Fruit fly (Drosophila melanogaster) whole organism, embryonic: ENCODE data around the gene CG14931.
A peak's percentile ranks its signal among the peaks of the same experiment; 100 is the strongest.

ENCODE experiments used
- Asciz ChIP-seq: fragments of 200-800 bp; sonication (Bioruptor generic); optimal IDR thresholded peaks from 2 replicates; lab custom pipeline; 2017; ENCODE audit warnings: missing biosample characterization, mild to moderate bottlenecking, missing genetic modification characterization, missing genetic modification reagents
- CG10209 ChIP-seq: fragments of 200-800 bp; sonication (Bioruptor generic); optimal IDR thresholded peaks from 3 replicates; lab custom pipeline; 2017; ENCODE audit warnings: missing biosample characterization, mild to moderate bottlenecking, missing genetic modification characterization, missing genetic modification reagents
- CG10431 ChIP-seq: fragments of 200-800 bp; sonication (Bioruptor generic); optimal IDR thresholded peaks from 3 replicates; lab custom pipeline; 2018; ENCODE audit warnings: missing biosample characterization, mild to moderate bottlenecking, missing genetic modification characterization
- CG11560 ChIP-seq: fragments of 200-800 bp; sonication (Bioruptor generic); IDR thresholded peaks from 3 replicates; pipeline ENCODE4 v1.3.6; 2022; ENCODE audit warnings: missing biosample characterization, missing genetic modification characterization
- CG1529 ChIP-seq: fragments of 200-800 bp; sonication (Bioruptor generic); optimal IDR thresholded peaks from 3 replicates; lab custom pipeline; 2018; ENCODE audit warnings: missing biosample characterization, missing genetic modification characterization
- CG17802 ChIP-seq: fragments of 200-800 bp; sonication (Bioruptor generic); optimal IDR thresholded peaks from 2 replicates; lab custom pipeline; 2018; ENCODE audit warnings: missing biosample characterization, mild to moderate bottlenecking, missing genetic modification characterization, moderate library complexity
- CG18011 ChIP-seq: fragments of 200-800 bp; sonication (Bioruptor generic); optimal IDR thresholded peaks from 2 replicates; lab custom pipeline; 2017; ENCODE audit warnings: missing biosample characterization, missing genetic modification characterization, mild to moderate bottlenecking, moderate library complexity, missing genotype
- CG18262 ChIP-seq: fragments of 200-800 bp; optimal IDR thresholded peaks from 3 replicates; lab custom pipeline; 2019; ENCODE audit warnings: missing biosample characterization, mild to moderate bottlenecking, missing genetic modification characterization, moderate library complexity
- CG18619 ChIP-seq: fragments of 200-800 bp; sonication (Bioruptor generic); optimal IDR thresholded peaks from 3 replicates; lab custom pipeline; 2017; ENCODE audit warnings: missing biosample characterization, mild to moderate bottlenecking, missing genetic modification characterization
- CG2712 ChIP-seq: fragments of 200-800 bp; optimal IDR thresholded peaks from 3 replicates; lab custom pipeline; 2019; ENCODE audit warnings: missing biosample characterization, mild to moderate bottlenecking, missing genetic modification characterization, moderate library complexity
- CG2889 ChIP-seq: fragments of 200-800 bp; sonication (Bioruptor generic); IDR thresholded peaks from 3 replicates; pipeline ENCODE4 v1.3.6; 2022; ENCODE audit warnings: missing biosample characterization, missing genetic modification characterization
- CG31365 ChIP-seq: fragments of 200-800 bp; sonication (Bioruptor generic); optimal IDR thresholded peaks from 2 replicates; lab custom pipeline; 2018; ENCODE audit warnings: missing biosample characterization, mild to moderate bottlenecking, missing genetic modification characterization
- CG32767 ChIP-seq: fragments of 200-800 bp; sonication (Bioruptor generic); IDR thresholded peaks from 2 replicates; pipeline ENCODE4 v1.3.6; 2022; ENCODE audit warnings: missing biosample characterization, missing genetic modification characterization
- CG3847 ChIP-seq: fragments of 200-800 bp; sonication (Bioruptor generic); IDR thresholded peaks from 2 replicates; pipeline ENCODE4 v1.3.6; 2022; ENCODE audit warnings: missing biosample characterization, missing genetic modification characterization
- CG4360 ChIP-seq: fragments of 200-800 bp; sonication (Bioruptor generic); IDR thresholded peaks from 2 replicates; pipeline ENCODE4 v1.3.6; 2022; ENCODE audit warnings: missing biosample characterization, missing genetic modification characterization
- CG4617 ChIP-seq: fragments of 200-800 bp; sonication (Bioruptor generic); optimal IDR thresholded peaks from 3 replicates; lab custom pipeline; 2016; ENCODE audit warnings: missing biosample characterization, missing genetic modification characterization, borderline replicate concordance
- CG5953 ChIP-seq: fragments of 200-800 bp; sonication (Bioruptor generic); IDR thresholded peaks from 2 replicates; pipeline ENCODE4 v1.3.6; 2022; ENCODE audit warnings: missing biosample characterization, missing genetic modification characterization
- CG6765 ChIP-seq: fragments of 200-800 bp; sonication (Bioruptor generic); optimal IDR thresholded peaks from 3 replicates; lab custom pipeline; 2017; ENCODE audit warnings: missing biosample characterization, mild to moderate bottlenecking, missing genetic modification characterization
- CG7271 ChIP-seq: fragments of 200-800 bp; sonication (Bioruptor generic); optimal IDR thresholded peaks from 2 replicates; lab custom pipeline; 2018; ENCODE audit warnings: missing biosample characterization, mild to moderate bottlenecking, missing genetic modification characterization, moderate library complexity
- CG8924 ChIP-seq: fragments of 200-800 bp; optimal IDR thresholded peaks from 3 replicates; lab custom pipeline; 2019; ENCODE audit warnings: missing biosample characterization, mild to moderate bottlenecking, missing genetic modification characterization, moderate library complexity
- CG9727 ChIP-seq: fragments of 200-800 bp; sonication (Bioruptor generic); optimal IDR thresholded peaks from 3 replicates; lab custom pipeline; 2017; ENCODE audit warnings: missing biosample characterization, mild to moderate bottlenecking, missing genetic modification characterization
- Chrac-16 ChIP-seq: fragments of 200-800 bp; sonication (Bioruptor generic); optimal IDR thresholded peaks from 3 replicates; lab custom pipeline; 2016; ENCODE audit warnings: missing biosample characterization, missing genetic modification characterization
- ERR ChIP-seq: fragments of 200-800 bp; sonication (Bioruptor generic); optimal IDR thresholded peaks from 2 replicates; lab custom pipeline; 2016; ENCODE audit warnings: missing biosample characterization, missing genetic modification characterization
- Ets65A ChIP-seq: fragments of 200-800 bp; sonication (Bioruptor generic); peaks from one replicate; lab custom pipeline; 2016; ENCODE audit warnings: missing biosample characterization, missing genetic modification characterization
- H15 ChIP-seq: fragments of 200-800 bp; sonication (Bioruptor generic); IDR thresholded peaks from 3 replicates; pipeline ENCODE4 v1.3.6; 2022; ENCODE audit warnings: missing biosample characterization, missing genetic modification characterization
- H2.0 ChIP-seq: fragments of 200-800 bp; sonication (Bioruptor generic); IDR thresholded peaks from 2 replicates; pipeline ENCODE4 v1.3.6; 2022; ENCODE audit warnings: missing biosample characterization, missing genetic modification characterization
- Hr78 ChIP-seq, 2 experiments: fragments of 200-800 bp in 1 of 2; fragments of >200 bp in 1 of 2; sonication (Bioruptor generic) in 1 of 2; optimal IDR thresholded peaks; 2 replicates each; lab custom pipeline; 2017 to 2019; ENCODE audit warnings: missing biosample characterization in 2 of 2, missing genetic modification characterization in 2 of 2, mild to moderate bottlenecking in 1 of 2, moderate library complexity in 1 of 2
- Sox100B ChIP-seq: fragments of 200-800 bp; sonication (Bioruptor generic); optimal IDR thresholded peaks from 3 replicates; lab custom pipeline; 2018; ENCODE audit warnings: missing biosample characterization, mild to moderate bottlenecking, missing genetic modification characterization
- Xbp1 ChIP-seq: fragments of 200-800 bp; sonication (Bioruptor generic); optimal IDR thresholded peaks from 3 replicates; lab custom pipeline; 2016; ENCODE audit warnings: missing biosample characterization, mild to moderate bottlenecking, missing genetic modification characterization
- Xrp1 ChIP-seq: fragments of 200-800 bp; sonication (Bioruptor generic); IDR thresholded peaks from 2 replicates; pipeline ENCODE4 v1.3.6; 2022; ENCODE audit warnings: missing biosample characterization, missing genetic modification characterization
- abd-A ChIP-seq: fragments of 200-800 bp; sonication (Bioruptor generic); optimal IDR thresholded peaks from 3 replicates; lab custom pipeline; 2019; ENCODE audit warnings: missing biosample characterization, mild to moderate bottlenecking, missing genetic modification characterization, moderate library complexity
- bab2 ChIP-seq: fragments of 200-800 bp; sonication (Bioruptor generic); optimal IDR thresholded peaks from 2 replicates; lab custom pipeline; 2016; ENCODE audit warnings: missing biosample characterization, missing genetic modification characterization
- chif ChIP-seq, 2 experiments: fragments of 200-800 bp; sonication (Bioruptor generic); optimal IDR thresholded peaks; 3 replicates each; lab custom pipeline; 2016; ENCODE audit warnings: missing biosample characterization in 2 of 2, missing genetic modification characterization in 2 of 2
- dati ChIP-seq: fragments of 200-800 bp; sonication (Bioruptor generic); IDR thresholded peaks from 2 replicates; pipeline ENCODE4 v1.3.6; 2022; ENCODE audit warnings: missing biosample characterization, missing genetic modification characterization
- dysf ChIP-seq: fragments of 200-800 bp; sonication (Bioruptor generic); IDR thresholded peaks from 3 replicates; pipeline ENCODE4 v1.3.6; 2022; ENCODE audit warnings: missing biosample characterization, missing genetic modification characterization
- en ChIP-seq: fragments of 200-800 bp; sonication (Bioruptor generic); optimal IDR thresholded peaks from 2 replicates; lab custom pipeline; 2016; ENCODE audit warnings: missing biosample characterization, missing genetic modification characterization
- gce ChIP-seq: fragments of 200-800 bp; sonication (Bioruptor generic); IDR thresholded peaks from 3 replicates; pipeline ENCODE4 v1.3.6; 2022; ENCODE audit warnings: missing biosample characterization, missing genetic modification characterization
- gsb-n ChIP-seq: fragments of 200-800 bp; sonication (Bioruptor generic); optimal IDR thresholded peaks from 3 replicates; lab custom pipeline; 2018; ENCODE audit warnings: missing biosample characterization, mild to moderate bottlenecking, missing genetic modification characterization
- gt ChIP-seq: fragments of 200-800 bp; sonication (Bioruptor generic); IDR thresholded peaks from 2 replicates; pipeline ENCODE4 v1.3.6; 2022; ENCODE audit warnings: missing biosample characterization, missing genetic modification characterization
- h ChIP-seq: fragments of >200 bp; optimal IDR thresholded peaks from 2 replicates; lab custom pipeline; 2017
- ham ChIP-seq: fragments of 200-800 bp; sonication (Bioruptor generic); IDR thresholded peaks from 2 replicates; pipeline ENCODE4 v1.3.6; 2022; ENCODE audit warnings: missing biosample characterization, missing genetic modification characterization
- kah ChIP-seq: fragments of 200-800 bp; sonication (Bioruptor generic); optimal IDR thresholded peaks from 2 replicates; lab custom pipeline; 2018; ENCODE audit warnings: missing biosample characterization, mild to moderate bottlenecking, missing genetic modification characterization
- nom ChIP-seq: fragments of 200-800 bp; sonication (Bioruptor generic); optimal IDR thresholded peaks from 2 replicates; lab custom pipeline; 2017; ENCODE audit warnings: missing biosample characterization, missing genetic modification characterization, mild to moderate bottlenecking, moderate library complexity, missing genetic modification reagents
- odd ChIP-seq: fragments of 200-800 bp; sonication (Bioruptor generic); optimal IDR thresholded peaks from 2 replicates; lab custom pipeline; 2017; ENCODE audit warnings: missing biosample characterization, mild to moderate bottlenecking, missing genetic modification characterization
- pan ChIP-seq, 4 experiments: fragments of >200 bp in 3 of 4; fragments of 200-800 bp in 1 of 4; sonication (Bioruptor generic) in 1 of 4; optimal IDR thresholded peaks in 3 of 4; IDR thresholded peaks in 1 of 4; 2 replicates each; pipeline versions ENCODE4 v1.3.6 to Lab custom; 2017 to 2022; ENCODE audit warnings: missing biosample characterization in 2 of 4, missing genetic modification characterization in 2 of 4, mixed read lengths in 1 of 4
- pfk ChIP-seq: fragments of 200-800 bp; sonication (Bioruptor generic); optimal IDR thresholded peaks from 2 replicates; lab custom pipeline; 2018; ENCODE audit warnings: missing biosample characterization, mild to moderate bottlenecking, missing genetic modification characterization, moderate library complexity
- phol ChIP-seq: fragments of 200-800 bp; sonication (Bioruptor generic); optimal IDR thresholded peaks from 3 replicates; lab custom pipeline; 2018; ENCODE audit warnings: missing biosample characterization, mild to moderate bottlenecking, missing genetic modification characterization, moderate library complexity
- pros ChIP-seq: fragments of 200-800 bp; sonication (Bioruptor generic); optimal IDR thresholded peaks from 3 replicates; lab custom pipeline; 2019; ENCODE audit warnings: missing biosample characterization, mild to moderate bottlenecking, missing genetic modification characterization, moderate library complexity
- psq ChIP-seq: fragments of 200-800 bp; sonication (Bioruptor generic); optimal IDR thresholded peaks from 2 replicates; lab custom pipeline; 2017; ENCODE audit warnings: missing biosample characterization, missing genetic modification characterization
- sd ChIP-seq: fragments of 200-800 bp; sonication (Bioruptor generic); optimal IDR thresholded peaks from 3 replicates; lab custom pipeline; 2018; ENCODE audit warnings: missing biosample characterization, mild to moderate bottlenecking, missing genetic modification characterization, moderate library complexity

Gene CG14931

dm6 chr2L:11816376-11816775 lies 28.2 kb downstream of the CG14931 start (continued):
- TF ChIP-seq CG11560 (no peak; the same call in 1 of the 3 replicates), bab2 (GFP tag; lab: Kevin White, UChicago) (peak; percentile 88), CG18011 (GFP tag; lab: Kevin White, UChicago) (peak; percentile 80), CG18262 (tag; lab: Kevin White, UChicago) (peak; percentile 89), nom (GFP tag; lab: Kevin White, UChicago) (no peak), h (peak; percentile 52), sd (tag; lab: Kevin White, UChicago) (no peak), CG1529 (GFP tag; lab: Kevin White, UChicago) (peak; percentile 96), Xrp1 (GFP tag; lab: Robert Waterston, UW) (peak; percentile 82), kah (GFP tag; lab: Kevin White, UChicago) (peak; percentile 93), ham (peak; percentile 58; the same call in 1 of the 2 replicates), Ets65A (GFP tag; lab: Kevin White, UChicago) (peak; percentile 99), CG17802 (tag; lab: Kevin White, UChicago) (peak; percentile 91), CG18619 (GFP tag; lab: Kevin White, UChicago) (peak; percentile 96), CG4617 (peak; percentile 89), phol (peak; percentile 94), psq (GFP tag; lab: Kevin White, UChicago) (peak; percentile 74), Xbp1 (peak; percentile 95), pros (GFP tag; lab: Kevin White, UChicago) (peak; percentile 23), gt (GFP tag; lab: Robert Waterston, UW) (peak; percentile 86), Hr78 (GFP tag; optimal IDR thresholded peaks at IDR 0.05; lab: Kevin White, UChicago) (peak in 1 of 2 experiments; percentile 49), CG31365 (tag; lab: Kevin White, UChicago) (peak; percentile 85), Sox100B (GFP tag; lab: Kevin White, UChicago) (peak; percentile 94), CG4360 (GFP tag; lab: Robert Waterston, UW) (peak; percentile 75), pan (optimal IDR thresholded peaks at IDR 0.05; lab: Kevin White, UChicago) (no peak), pan (GFP tag; optimal IDR thresholded peaks at IDR 0.05 in 1 of 2, IDR thresholded peaks at IDR 0.05 in 1 of 2) (peak in 1 of 2 experiments; percentile 89), Chrac-16 (peak; percentile 91), dati (GFP tag; lab: Robert Waterston, UW) (peak; percentile 95), ERR (GFP tag; lab: Kevin White, UChicago) (peak; percentile 77), CG7271 (tag; lab: Kevin White, UChicago) (peak; percentile 100), gsb-n (tag; lab: Kevin White, UChicago) (peak; percentile 91), pfk (GFP tag; lab: Kevin White, UChicago) (peak; percentile 83), CG3847 (GFP tag; lab: Robert Waterston, UW) (peak; percentile 61), odd (GFP tag; lab: Kevin White, UChicago) (peak; percentile 98), en (GFP tag; lab: Kevin White, UChicago) (peak; percentile 98), CG2889 (GFP tag; lab: Robert Waterston, UW) (peak; percentile 74), CG10431 (GFP tag; lab: Kevin White, UChicago) (peak; percentile 98), CG10209 (GFP tag; lab: Kevin White, UChicago) (peak; percentile 95), CG6765 (peak; percentile 98), H2.0 (peak; percentile 87), chif (GFP tag; optimal IDR thresholded peaks at IDR 0.05; lab: Kevin White, UChicago) (peak; percentile 95 to 96), CG5953 (GFP tag; lab: Robert Waterston, UW) (peak; percentile 96), CG2712 (tag; lab: Kevin White, UChicago) (peak; percentile 92), abd-A (tag; lab: Kevin White, UChicago) (peak; percentile 35), H15 (GFP tag; lab: Robert Waterston, UW) (peak; percentile 94), CG32767 (peak; percentile 47; the same call in 1 of the 2 replicates), CG9727 (peak; percentile 95), dysf (peak; percentile 86), gce (GFP tag; lab: Robert Waterston, UW) (peak; percentile 96), CG8924 (peak; percentile 78), Asciz (peak; percentile 97)
